Worm (Caenorhabditis elegans): ENCODE results near the gene srsx-14.

Gene srsx-14

DNA sequence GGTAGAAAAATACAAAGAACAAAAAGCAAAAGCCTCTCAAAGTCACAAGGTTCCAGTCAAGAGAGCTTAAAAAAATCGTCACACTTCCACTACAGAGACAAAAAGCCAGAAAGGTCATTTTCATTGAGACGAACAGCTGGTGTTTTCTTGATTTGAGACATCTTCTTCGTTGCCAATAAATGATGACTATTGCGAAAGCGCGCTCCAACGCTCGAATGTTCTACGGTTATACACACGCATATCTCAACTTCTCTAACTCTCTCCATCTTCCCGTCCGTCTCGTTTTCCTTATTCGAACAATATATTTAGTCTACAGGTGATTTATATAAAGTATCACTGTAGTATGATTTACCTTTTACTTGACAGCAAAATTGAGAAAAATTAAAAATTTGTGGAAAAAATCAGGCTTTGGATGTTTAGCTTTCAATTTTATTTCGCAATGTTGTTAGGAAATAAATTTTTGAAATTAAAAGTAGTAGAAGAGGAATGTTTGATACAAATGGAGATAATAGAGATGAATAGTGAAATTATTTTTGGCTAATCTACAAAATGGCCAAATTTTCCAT, 38.5 kb upstream of the srsx-14 start:
- TF ChIP-seq rec-8 (tag; optimal IDR thresholded peaks at IDR 0.05) (no peak), Y95B8A.8 (GFP tag; IDR thresholded peaks at IDR 0.05) (0 out of 2 replicates have a peak, but pooled peaks have one; percentile 12), K11D2.4 (GFP tag; IDR thresholded peaks at IDR 0.05) (0 out of 2 replicates have a peak, but pooled peaks have one; percentile 29), K12H6.12 (tag; optimal IDR thresholded peaks at IDR 0.05) (peak; percentile 46), C06A6.2 (GFP tag; conservative IDR thresholded peaks at IDR 0.05) (no peak), efl-1 (GFP tag; optimal IDR thresholded peaks at IDR 0.05) (peak; percentile 11), attf-5 (GFP tag; optimal IDR thresholded peaks at IDR 0.05) (peak; percentile 60), hsf-1 (GFP tag; IDR thresholded peaks at IDR 0.05) (0 out of 2 replicates have a peak, but pooled peaks have one; percentile 44), atf-7 (tag; optimal IDR thresholded peaks at IDR 0.05) (peak; percentile 11), nhr-80 (tag; optimal IDR thresholded peaks at IDR 0.05) (no peak), lir-1 (GFP tag; conservative IDR thresholded peaks at IDR 0.05) (0 out of 2 replicates have a peak, but pooled peaks have one; percentile 24), tbx-9 (tag; optimal IDR thresholded peaks at IDR 0.05; ENCODE audit: borderline replicate concordance) (no peak), snpc-4 (GFP tag; optimal IDR thresholded peaks at IDR 0.05) (no peak), snpc-4 (tag; optimal IDR thresholded peaks at IDR 0.05) (peak in 1 of 4 experiments; percentile 67), dox-1 (GFP tag; IDR thresholded peaks at IDR 0.05) (peak; percentile 48), ceh-27 (GFP tag; optimal IDR thresholded peaks at IDR 0.05) (peak; percentile 3), cebp-2 (GFP tag; IDR thresholded peaks at IDR 0.05) (no peak), cebp-1 (GFP tag; IDR thresholded peaks at IDR 0.05) (peak; percentile 96), cebp-1 (tag; optimal IDR thresholded peaks at IDR 0.05) (peak; percentile 98), pbrm-1 (GFP tag; IDR thresholded peaks at IDR 0.05) (0 out of 2 replicates have a peak, but pooled peaks have one; percentile 30), mcd-1 (GFP tag; IDR thresholded peaks at IDR 0.05) (peak; percentile 10; the same call in 1 of the 2 replicates), hlh-12 (tag; optimal IDR thresholded peaks at IDR 0.05) (no peak), chd-7 (tag; optimal IDR thresholded peaks at IDR 0.05) (peak; percentile 34), nfyb-1 (GFP tag; IDR thresholded peaks at IDR 0.05) (peak; percentile 78), lin-26 (GFP tag; IDR thresholded peaks at IDR 0.05) (0 out of 2 replicates have a peak, but pooled peaks have one; percentile 13), ekl-4 (GFP tag; IDR thresholded peaks at IDR 0.05) (peak; percentile 53; the same call in 1 of the 2 replicates), hmg-1.2 (GFP tag; IDR thresholded peaks at IDR 0.05) (peak; percentile 50; the same call in 1 of the 2 replicates)

DNA sequence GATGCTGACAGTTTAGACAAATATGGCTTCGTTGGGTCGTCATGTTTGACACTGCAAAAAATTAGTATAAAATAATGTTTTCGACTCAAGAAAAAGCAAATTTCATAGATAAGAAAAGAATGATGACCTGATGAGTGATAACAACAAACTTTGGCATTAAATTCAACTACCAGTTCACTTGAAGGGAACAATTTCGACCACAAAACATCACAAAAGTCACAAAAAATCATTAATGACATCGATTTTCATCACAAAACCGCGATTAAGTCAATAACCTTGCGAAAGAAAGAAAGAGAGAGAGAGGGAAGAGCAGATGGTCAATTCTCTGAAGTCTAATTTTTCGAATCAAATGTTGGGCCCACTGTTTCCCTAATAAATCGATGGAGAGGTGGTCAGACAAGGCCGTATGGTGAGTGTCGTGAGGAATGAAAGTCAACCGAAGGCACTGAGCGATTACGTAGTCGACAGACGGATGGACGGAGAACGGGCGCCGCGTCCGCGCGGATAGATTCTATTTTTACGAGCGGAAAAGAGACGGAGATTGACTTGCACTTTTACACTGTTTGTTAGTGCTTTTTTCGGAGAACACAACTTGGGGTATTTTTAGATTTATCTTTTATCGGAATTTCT, 37.5 kb upstream of the srsx-14 start, which contains the start of gene bec-1:
TSS of gene bec-1 (minus strand) at position 51 of the 630 bp plus-strand sequence.
- TF ChIP-seq aptf-3 (GFP tag; IDR thresholded peaks at IDR 0.05) (no peak), somi-1 (GFP tag; optimal IDR thresholded peaks at IDR 0.05) (no peak), sptf-2 (GFP tag; optimal IDR thresholded peaks at IDR 0.05) (no peak), let-607 (tag; optimal IDR thresholded peaks at IDR 0.05) (peak in 1 of 2 experiments; percentile 20), lin-40 (tag; optimal IDR thresholded peaks at IDR 0.05) (no peak), madf-6 (GFP tag; IDR thresholded peaks at IDR 0.05) (peak; percentile 37; the same call in 1 of the 2 replicates), F33H1.4 (GFP tag; IDR thresholded peaks at IDR 0.05) (no peak), ccch-3 (GFP tag; optimal IDR thresholded peaks at IDR 0.05) (no peak), ztf-26 (tag; optimal IDR thresholded peaks at IDR 0.05) (no peak), cebp-2 (GFP tag; IDR thresholded peaks at IDR 0.05) (no peak), aptf-2 (GFP tag; conservative IDR thresholded peaks at IDR 0.05) (no peak), pbrm-1 (GFP tag; IDR thresholded peaks at IDR 0.05) (0 out of 2 replicates have a peak, but pooled peaks have one; percentile 29), lir-1 (GFP tag; conservative IDR thresholded peaks at IDR 0.05) (no peak), rec-8 (tag; optimal IDR thresholded peaks at IDR 0.05) (no peak), tbx-9 (tag; optimal IDR thresholded peaks at IDR 0.05; ENCODE audit: borderline replicate concordance) (no peak), egrh-3 (GFP tag; IDR thresholded peaks at IDR 0.05) (no peak), F22D6.2 (tag; optimal IDR thresholded peaks at IDR 0.05) (no peak), xnd-1 (tag; optimal IDR thresholded peaks at IDR 0.05) (no peak), attf-6 (GFP tag; IDR thresholded peaks at IDR 0.05) (no peak), Y95B8A.8 (GFP tag; IDR thresholded peaks at IDR 0.05) (no peak), F37B4.10 (GFP tag; IDR thresholded peaks at IDR 0.05) (no peak), nhr-120 (GFP tag; IDR thresholded peaks at IDR 0.05) (no peak), F23B12.7 (tag; optimal IDR thresholded peaks at IDR 0.05; ENCODE audit: insufficient read depth) (no peak), egl-18 (GFP tag; IDR thresholded peaks at IDR 0.05) (no peak), nhr-179 (tag; optimal IDR thresholded peaks at IDR 0.05) (no peak)
